Worm (Caenorhabditis elegans): ENCODE results near the gene T05D4.5.

T05D4.5 gene

DNA sequence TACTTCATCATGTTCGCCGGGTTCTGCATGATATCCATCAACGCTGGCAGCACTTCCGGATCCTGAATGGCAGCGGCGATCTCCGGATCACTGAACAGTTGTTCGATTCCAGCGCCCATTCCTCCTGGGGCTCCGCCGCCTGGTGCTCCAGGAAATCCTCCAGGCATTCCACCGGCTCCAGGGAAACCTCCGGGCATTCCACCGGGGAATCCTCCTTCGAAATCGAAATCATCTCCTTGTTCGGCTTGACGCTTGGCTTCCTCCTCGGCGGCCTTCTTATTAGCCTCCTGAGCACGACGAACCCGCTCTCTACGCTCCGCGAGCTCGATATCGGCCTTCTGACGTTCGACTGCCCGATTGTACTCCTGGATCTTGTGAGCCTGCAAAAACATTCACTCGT lies 34.9 kb downstream of the T05D4.5 start:
- TF ChIP-seq zip-8 (tag; optimal IDR thresholded peaks at IDR 0.05) = no peak
- TF ChIP-seq sptf-1 (tag; optimal IDR thresholded peaks at IDR 0.05) = no peak
- TF ChIP-seq ztf-11 (tag; optimal IDR thresholded peaks at IDR 0.05) = no peak
- no peak for TF ChIP-seq lsy-2 (tag; optimal IDR thresholded peaks at IDR 0.05)

DNA sequence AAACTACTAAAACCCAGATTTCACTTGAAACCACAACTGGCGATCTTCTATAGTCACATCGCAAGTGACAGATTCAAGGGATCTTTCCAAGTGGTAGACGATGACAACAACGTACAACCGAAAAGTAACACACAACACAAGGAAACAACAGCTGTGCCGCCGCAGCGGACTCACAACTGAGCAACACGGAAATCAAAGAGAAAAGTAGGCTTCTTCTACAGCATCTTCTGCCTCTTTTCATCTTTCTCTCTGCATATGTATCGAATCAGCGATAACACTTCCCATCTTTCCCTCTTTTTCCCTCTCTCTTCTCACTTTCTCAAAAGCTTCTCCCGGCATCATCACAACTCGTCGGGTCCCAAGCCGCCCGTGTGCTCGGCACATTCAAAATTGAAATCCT lies 36.2 kb downstream of the T05D4.5 start, which contains the start of gene T12D8.9:
Gene T12D8.9, plus strand, starts transcription at position 312 of the 400 bp plus-strand sequence.
- TF ChIP-seq mep-1 (tag; optimal IDR thresholded peaks at IDR 0.05) = peak; percentile 24
- no peak for TF ChIP-seq blmp-1 (tag; optimal IDR thresholded peaks at IDR 0.05)
- TF ChIP-seq unc-39 (tag; optimal IDR thresholded peaks at IDR 0.05) = no peak
- TF ChIP-seq hlh-1 (tag; optimal IDR thresholded peaks at IDR 0.05) = peak; percentile 100
- peak; percentile 35 for TF ChIP-seq unc-62 (GFP tag; optimal IDR thresholded peaks at IDR 0.05)
- TF ChIP-seq nhr-28 (tag; optimal IDR thresholded peaks at IDR 0.05) = no peak
- TF ChIP-seq elt-1 (tag; optimal IDR thresholded peaks at IDR 0.05; ENCODE audit: borderline replicate concordance, insufficient read depth) = no peak
- TF ChIP-seq unc-120 (tag; optimal IDR thresholded peaks at IDR 0.05; ENCODE audit: poor library complexity, severe bottlenecking) = peak; percentile 91
- no peak for TF ChIP-seq lin-32 (GFP tag; optimal IDR thresholded peaks at IDR 0.05)
- TF ChIP-seq ceh-39 (tag; optimal IDR thresholded peaks at IDR 0.05) = no peak
- no peak for TF ChIP-seq snpc-4 (tag; optimal IDR thresholded peaks at IDR 0.05)

DNA sequence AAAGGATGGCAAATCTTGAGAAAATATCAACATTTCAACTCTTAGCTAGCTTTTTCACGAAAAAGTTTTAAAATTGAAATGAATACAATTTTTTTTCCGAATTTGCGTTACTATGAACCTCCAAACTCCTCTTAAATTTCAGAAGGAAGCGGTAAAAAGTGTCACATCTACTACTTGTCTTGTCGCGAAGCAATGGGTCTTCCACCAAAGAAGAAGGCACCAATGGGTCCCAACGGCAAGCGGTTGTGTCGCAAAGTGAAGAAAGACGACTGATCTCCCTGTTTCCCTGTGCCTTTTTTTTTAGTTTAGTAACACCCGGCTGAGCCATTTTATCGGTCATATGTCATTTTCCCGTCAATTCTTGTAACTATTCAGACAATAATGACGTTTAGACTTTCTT lies 40.4 kb downstream of the T05D4.5 start:
- no peak for TF ChIP-seq ces-1 (GFP tag; optimal IDR thresholded peaks at IDR 0.05)
- no peak for TF ChIP-seq mab-5 (tag; optimal IDR thresholded peaks at IDR 0.05)
- no peak for TF ChIP-seq zip-8 (tag; optimal IDR thresholded peaks at IDR 0.05)
- no peak for TF ChIP-seq flh-1 (GFP tag; optimal IDR thresholded peaks at IDR 0.05)
- no peak for TF ChIP-seq nhr-28 (tag; optimal IDR thresholded peaks at IDR 0.05)

DNA sequence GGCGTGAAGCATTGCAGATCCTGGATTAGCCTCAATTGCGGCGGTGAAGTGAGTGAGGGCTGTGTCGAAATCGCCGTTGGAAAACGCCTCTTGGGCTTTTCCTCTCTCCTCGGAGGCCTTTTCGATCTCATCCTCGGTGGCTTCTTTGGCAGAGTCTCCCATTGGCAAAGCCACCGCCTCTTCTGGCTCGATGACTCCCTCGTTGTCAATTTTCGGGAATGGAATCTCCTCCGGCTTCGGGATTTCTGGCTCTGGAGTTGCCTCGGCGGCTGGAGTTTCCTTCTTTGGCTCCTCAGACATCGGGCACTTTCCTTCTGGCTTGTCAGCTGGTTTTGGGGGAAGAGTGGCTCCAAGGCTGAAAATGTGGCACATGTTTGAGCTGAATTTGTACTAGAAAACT lies 41.1 kb downstream of the T05D4.5 start:
- TF ChIP-seq lin-32 (GFP tag; optimal IDR thresholded peaks at IDR 0.05) = no peak
- no peak for TF ChIP-seq ceh-39 (tag; optimal IDR thresholded peaks at IDR 0.05)
- no peak for TF ChIP-seq hlh-1 (tag; optimal IDR thresholded peaks at IDR 0.05)
- TF ChIP-seq nhr-28 (tag; optimal IDR thresholded peaks at IDR 0.05) = no peak
- TF ChIP-seq nhr-237 (tag; optimal IDR thresholded peaks at IDR 0.05) = no peak
- TF ChIP-seq sem-2 (GFP tag; optimal IDR thresholded peaks at IDR 0.05) = no peak
- no peak for TF ChIP-seq tbx-8 (GFP tag; optimal IDR thresholded peaks at IDR 0.05)
- no peak for TF ChIP-seq unc-62 (GFP tag; optimal IDR thresholded peaks at IDR 0.05)
- TF ChIP-seq ztf-11 (tag; optimal IDR thresholded peaks at IDR 0.05) = no peak
- TF ChIP-seq pha-4 (tag; optimal IDR thresholded peaks at IDR 0.05) = no peak
- TF ChIP-seq ces-1 (GFP tag; optimal IDR thresholded peaks at IDR 0.05) = no peak
- TF ChIP-seq drap-1 (GFP tag; optimal IDR thresholded peaks at IDR 0.05) = no peak
- TF ChIP-seq unc-120 (tag; optimal IDR thresholded peaks at IDR 0.05; ENCODE audit: poor library complexity, severe bottlenecking) = no peak
- no peak for TF ChIP-seq ham-2 (GFP tag; optimal IDR thresholded peaks at IDR 0.05)
- TF ChIP-seq ceh-83 (GFP tag; optimal IDR thresholded peaks at IDR 0.05) = no peak
- TF ChIP-seq lin-13 (tag; optimal IDR thresholded peaks at IDR 0.05) = no peak
- no peak for TF ChIP-seq mab-5 (tag; optimal IDR thresholded peaks at IDR 0.05)
- no peak for TF ChIP-seq zip-8 (tag; optimal IDR thresholded peaks at IDR 0.05)

DNA sequence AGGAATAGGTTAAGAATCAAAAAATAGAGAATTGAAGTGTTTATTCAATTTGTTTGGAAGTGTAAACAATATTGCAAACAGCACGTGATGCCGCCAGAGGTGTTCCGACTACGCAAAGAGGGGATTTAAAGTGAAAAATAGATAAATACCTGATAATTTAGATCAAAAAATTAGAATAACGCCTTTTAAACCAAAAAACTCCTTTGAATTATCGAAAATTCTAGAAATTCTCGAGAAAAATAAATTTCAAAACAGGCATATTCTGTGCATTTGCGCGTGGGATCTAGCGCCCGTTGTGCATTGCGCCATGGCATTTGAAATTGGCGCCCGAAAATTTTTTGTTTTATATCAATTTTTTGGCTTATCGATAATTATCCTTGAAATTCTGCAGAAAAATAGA lies 41.6 kb downstream of the T05D4.5 start, which contains the start of gene hip-1:
Gene hip-1, minus strand, starts transcription at position 225 of the 400 bp plus-strand sequence.
- TF ChIP-seq lin-32 (GFP tag; optimal IDR thresholded peaks at IDR 0.05) (no peak), ces-1 (GFP tag; optimal IDR thresholded peaks at IDR 0.05) (peak; percentile 40), ceh-43 (GFP tag; optimal IDR thresholded peaks at IDR 0.05) (no peak), nhr-12 (tag; optimal IDR thresholded peaks at IDR 0.05) (no peak), sptf-1 (tag; optimal IDR thresholded peaks at IDR 0.05) (no peak), tbx-8 (GFP tag; optimal IDR thresholded peaks at IDR 0.05) (no peak), unc-120 (tag; optimal IDR thresholded peaks at IDR 0.05; ENCODE audit: poor library complexity, severe bottlenecking) (peak; percentile 11), lsy-2 (tag; optimal IDR thresholded peaks at IDR 0.05) (peak; percentile 45), ztf-11 (tag; optimal IDR thresholded peaks at IDR 0.05) (no peak), unc-39 (tag; optimal IDR thresholded peaks at IDR 0.05) (no peak), nhr-2 (tag; optimal IDR thresholded peaks at IDR 0.05) (no peak), nhr-28 (tag; optimal IDR thresholded peaks at IDR 0.05) (no peak), snpc-4 (tag; optimal IDR thresholded peaks at IDR 0.05) (no peak), pha-4 (tag; optimal IDR thresholded peaks at IDR 0.05) (no peak), nhr-237 (tag; optimal IDR thresholded peaks at IDR 0.05) (peak; percentile 23), ceh-39 (tag; optimal IDR thresholded peaks at IDR 0.05) (no peak), bed-3 (GFP tag; optimal IDR thresholded peaks at IDR 0.05) (no peak), unc-62 (GFP tag; optimal IDR thresholded peaks at IDR 0.05) (peak; percentile 17), lin-13 (tag; optimal IDR thresholded peaks at IDR 0.05) (no peak), ceh-83 (GFP tag; optimal IDR thresholded peaks at IDR 0.05) (no peak), mep-1 (tag; optimal IDR thresholded peaks at IDR 0.05) (peak; percentile 40)
